Fruit fly (Drosophila melanogaster) whole organism, wandering third instar larva: ENCODE data around the gene Ugt36F1.

Experiments used
- Abd-B ChIP-seq: fragments of >200 bp; optimal IDR thresholded peaks from 2 replicates; lab custom pipeline; 2017; ENCODE audit warnings: missing biosample characterization, missing genetic modification characterization
- CG32264 ChIP-seq: fragments of 200-800 bp; sonication (Bioruptor generic); optimal IDR thresholded peaks from 2 replicates; lab custom pipeline; 2016; ENCODE audit warnings: missing biosample characterization, missing genetic modification characterization
- CG9705 ChIP-seq: fragments of 200-800 bp; sonication (Bioruptor generic); optimal IDR thresholded peaks from 2 replicates; lab custom pipeline; 2018; ENCODE audit warnings: missing biosample characterization, mild to moderate bottlenecking, missing genetic modification characterization
- CrebA ChIP-seq: fragments of 200-800 bp; sonication (Bioruptor generic); optimal IDR thresholded peaks from 2 replicates; lab custom pipeline; 2016; ENCODE audit warnings: missing biosample characterization, mild to moderate bottlenecking, missing genetic modification characterization, borderline replicate concordance
- Dfd ChIP-seq: fragments of >200 bp; optimal IDR thresholded peaks from 2 replicates; lab custom pipeline; 2017; ENCODE audit warnings: missing biosample characterization, missing genetic modification characterization
- Dif ChIP-seq: fragments of 200-275, 200-300 bp; sonication (Bioruptor generic); optimal IDR thresholded peaks from 2 replicates; lab custom pipeline; 2018; ENCODE audit warnings: missing biosample characterization, missing genetic modification characterization; ENCODE audit not compliant: partially characterized antibody
- GATAd ChIP-seq: sonication (Bioruptor generic); optimal IDR thresholded peaks from 2 replicates; lab custom pipeline; 2016; ENCODE audit warnings: missing biosample characterization, missing genetic modification characterization
- HLH106 ChIP-seq: fragments of 200-800 bp; optimal IDR thresholded peaks from 3 replicates; lab custom pipeline; 2019; ENCODE audit warnings: missing biosample characterization, mild to moderate bottlenecking, missing genetic modification characterization, moderate library complexity
- Hnf4 ChIP-seq: fragments of 200-800 bp; sonication (Bioruptor generic); optimal IDR thresholded peaks from 2 replicates; lab custom pipeline; 2016; ENCODE audit warnings: missing biosample characterization, mild to moderate bottlenecking, missing genetic modification characterization
- Hr83 ChIP-seq: fragments of 200-300 bp; sonication (Bioruptor generic); optimal IDR thresholded peaks from 2 replicates; lab custom pipeline; 2016; ENCODE audit warnings: missing biosample characterization, mild to moderate bottlenecking, missing genetic modification characterization, moderate library complexity; ENCODE audit not compliant: poor library complexity, severe bottlenecking
- Myc ChIP-seq: fragments of >200 bp; optimal IDR thresholded peaks from 2 replicates; lab custom pipeline; 2017
- OdsH ChIP-seq: fragments of 200-800 bp; sonication (Bioruptor generic); optimal IDR thresholded peaks from 2 replicates; lab custom pipeline; 2016; ENCODE audit warnings: missing biosample characterization, mild to moderate bottlenecking, missing genetic modification characterization
- Rel ChIP-seq, 2 experiments: fragments of 200-800 bp; sonication (Bioruptor generic) in 1 of 2; optimal IDR thresholded peaks; 2 replicates in 1 of 2; 3 replicates in 1 of 2; lab custom pipeline; 2016 to 2019; ENCODE audit warnings: mild to moderate bottlenecking in 2 of 2, missing biosample characterization in 2 of 2, missing genetic modification characterization in 2 of 2, moderate library complexity in 1 of 2
- Vsx2 ChIP-seq: fragments of 200-300, 225-300 bp; sonication (Bioruptor generic); optimal IDR thresholded peaks from 2 replicates; lab custom pipeline; 2018; ENCODE audit warnings: missing biosample characterization, missing genetic modification characterization; ENCODE audit not compliant: partially characterized antibody
- br ChIP-seq: fragments of 200-800 bp; sonication (Bioruptor generic); optimal IDR thresholded peaks from 2 replicates; lab custom pipeline; 2016; ENCODE audit warnings: missing biosample characterization, missing genetic modification characterization
- brk ChIP-seq: fragments of 200-800 bp; sonication (Bioruptor generic); optimal IDR thresholded peaks from 2 replicates; lab custom pipeline; 2016; ENCODE audit warnings: missing biosample characterization, mild to moderate bottlenecking, missing genetic modification characterization
- dl ChIP-seq, 2 experiments: fragments of 175-275, 200-275 bp in 1 of 2; fragments of 200-275 bp in 1 of 2; sonication (Bioruptor generic); optimal IDR thresholded peaks; lab custom pipeline; 2018; ENCODE audit warnings: mild to moderate bottlenecking in 2 of 2, missing biosample characterization in 2 of 2, missing genetic modification characterization in 2 of 2, moderate library complexity in 2 of 2; ENCODE audit not compliant: partially characterized antibody in 2 of 2, insufficient read depth in 1 of 2
- dmrt93B ChIP-seq: fragments of 200-800 bp; sonication (Bioruptor generic); optimal IDR thresholded peaks from 2 replicates; lab custom pipeline; 2018; ENCODE audit warnings: missing biosample characterization, mild to moderate bottlenecking, missing genetic modification characterization
- ey ChIP-seq: fragments of 200-800 bp; sonication (Bioruptor generic); optimal IDR thresholded peaks from 2 replicates; lab custom pipeline; 2016; ENCODE audit warnings: missing biosample characterization, missing genetic modification characterization
- fru ChIP-seq: fragments of 200-800 bp; sonication (Bioruptor generic); optimal IDR thresholded peaks from 3 replicates; lab custom pipeline; 2016; ENCODE audit warnings: missing biosample characterization, mild to moderate bottlenecking, missing genetic modification characterization
- h ChIP-seq: fragments of 200-800 bp; sonication (Bioruptor generic); optimal IDR thresholded peaks from 3 replicates; lab custom pipeline; 2016; ENCODE audit warnings: missing biosample characterization, mild to moderate bottlenecking, missing genetic modification characterization
- jim ChIP-seq: fragments of 175-275, 200-325 bp; sonication (Bioruptor generic); optimal IDR thresholded peaks from 2 replicates; lab custom pipeline; 2016; ENCODE audit warnings: missing biosample characterization, mild to moderate bottlenecking, missing genetic modification characterization
- lola ChIP-seq: fragments of >200 bp; optimal IDR thresholded peaks from 2 replicates; lab custom pipeline; 2017; ENCODE audit warnings: missing biosample characterization, missing genetic modification characterization
- pan ChIP-seq: fragments of >200 bp; optimal IDR thresholded peaks from 2 replicates; lab custom pipeline; 2017
- rgr ChIP-seq: fragments of 200-800 bp; sonication (Bioruptor generic); optimal IDR thresholded peaks from 3 replicates; lab custom pipeline; 2016; ENCODE audit warnings: missing biosample characterization, mild to moderate bottlenecking, missing genetic modification characterization
- sv ChIP-seq: fragments of 200-800 bp; sonication (Bioruptor generic); optimal IDR thresholded peaks from 3 replicates; lab custom pipeline; 2016; ENCODE audit warnings: missing biosample characterization, missing genetic modification characterization
- tai ChIP-seq: sonication (Bioruptor generic); optimal IDR thresholded peaks from 2 replicates; lab custom pipeline; 2016; ENCODE audit warnings: missing biosample characterization, missing genetic modification characterization
- usp ChIP-seq: fragments of >200 bp; optimal IDR thresholded peaks from 2 replicates; lab custom pipeline; 2017; ENCODE audit warnings: missing biosample characterization, missing genetic modification characterization

The Ugt36F1 gene

dm6 chr2L:18789773-18790385 is 29.3 kb upstream of the Ugt36F1 start:
- TF ChIP-seq dmrt93B (GFP tag; lab: Kevin White, UChicago): no peak
- no peak for TF ChIP-seq Rel (GFP tag; optimal IDR thresholded peaks at IDR 0.05; lab: Kevin White, UChicago)
- peak; percentile 13 for TF ChIP-seq Rel (tag; optimal IDR thresholded peaks at IDR 0.05; lab: Kevin White, UChicago)

DNA sequence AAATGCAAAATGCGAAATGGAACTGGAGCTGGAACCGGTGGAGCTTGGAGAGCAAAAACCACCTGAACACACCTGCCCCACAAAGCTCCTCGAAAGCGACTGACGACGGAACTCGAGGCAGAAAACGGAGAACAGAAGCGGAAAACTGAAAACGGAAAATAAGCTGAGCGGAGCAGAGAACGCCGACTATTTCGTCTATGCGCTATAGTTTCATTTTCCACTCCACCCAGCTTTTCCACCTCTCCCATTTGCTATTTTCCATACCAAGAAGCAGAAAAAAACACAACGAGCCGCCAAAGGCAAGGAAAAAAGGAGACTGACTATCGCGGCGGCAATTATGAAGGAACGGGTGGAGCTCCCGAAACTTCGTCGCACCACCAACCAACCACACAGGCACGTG is 26.3 kb upstream of the Ugt36F1 start, which contains the start of gene ham:
Gene ham (minus strand): TSS at position 101 of the 400 bp plus-strand sequence.
- TF ChIP-seq OdsH (GFP tag; lab: Kevin White, UChicago): no peak
- TF ChIP-seq jim (GFP tag; lab: Kevin White, UChicago): no peak
- no peak for TF ChIP-seq Dif (GFP tag; lab: Kevin White, UChicago)
- TF ChIP-seq brk (GFP tag; lab: Kevin White, UChicago): no peak
- no peak for TF ChIP-seq tai
- TF ChIP-seq Abd-B (GFP tag; lab: Kevin White, UChicago): no peak
- TF ChIP-seq HLH106: no peak
- TF ChIP-seq GATAd (GFP tag; lab: Kevin White, UChicago): no peak
- TF ChIP-seq dmrt93B (GFP tag; lab: Kevin White, UChicago): no peak
- TF ChIP-seq dl (GFP tag; optimal IDR thresholded peaks at IDR 0.05; lab: Kevin White, UChicago; ENCODE audit: insufficient read depth in 1 of 2, partially characterized antibody in 2 of 2): no peak
- no peak for TF ChIP-seq Hnf4 (GFP tag; lab: Kevin White, UChicago)
- no peak for TF ChIP-seq Vsx2 (GFP tag; lab: Kevin White, UChicago)

DNA sequence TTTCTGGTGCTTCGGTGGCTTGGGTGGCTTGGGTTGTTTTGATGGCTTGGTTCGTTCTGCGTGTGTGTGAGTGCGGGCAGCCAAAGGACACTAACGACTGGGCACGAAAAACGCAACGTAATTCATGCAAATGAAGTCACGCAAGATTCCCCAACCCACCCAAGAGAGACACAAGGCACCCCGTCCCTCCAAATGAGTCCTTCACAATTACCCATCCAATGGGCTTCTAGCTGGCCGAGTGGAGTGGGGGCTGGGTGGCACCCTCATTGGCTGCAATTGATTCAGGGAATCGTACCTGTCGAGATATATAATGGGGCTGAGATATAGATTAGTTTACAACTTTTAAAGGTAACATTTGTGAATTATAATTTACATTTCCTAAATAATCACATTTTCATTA is 25.9 kb upstream of the Ugt36F1 start:
- TF ChIP-seq ey (GFP tag; lab: Kevin White, UChicago) (no peak), br (no peak), GATAd (GFP tag; lab: Kevin White, UChicago) (no peak), h (no peak), Dfd (GFP tag; lab: Kevin White, UChicago) (no peak), Rel (GFP tag; optimal IDR thresholded peaks at IDR 0.05; lab: Kevin White, UChicago) (no peak), Rel (tag; optimal IDR thresholded peaks at IDR 0.05; lab: Kevin White, UChicago) (no peak), CG32264 (GFP tag; lab: Kevin White, UChicago) (no peak), HLH106 (no peak), jim (GFP tag; lab: Kevin White, UChicago) (no peak), lola (GFP tag; lab: Kevin White, UChicago) (no peak), Myc (lab: Kevin White, UChicago) (no peak), CG9705 (GFP tag; lab: Kevin White, UChicago) (no peak)

- TF ChIP-seq OdsH (GFP tag; lab: Kevin White, UChicago): no peak
- no peak for TF ChIP-seq usp (GFP tag; lab: Kevin White, UChicago)
- TF ChIP-seq Hr83 (GFP tag; lab: Kevin White, UChicago): peak; percentile 32
- TF ChIP-seq h: peak; percentile 26
- TF ChIP-seq Rel (GFP tag; optimal IDR thresholded peaks at IDR 0.05; lab: Kevin White, UChicago): no peak
- no peak for TF ChIP-seq Rel (tag; optimal IDR thresholded peaks at IDR 0.05; lab: Kevin White, UChicago)
- TF ChIP-seq sv (GFP tag; lab: Kevin White, UChicago): no peak
- peak; percentile 60 to 71 for TF ChIP-seq dl (GFP tag; optimal IDR thresholded peaks at IDR 0.05; lab: Kevin White, UChicago; ENCODE audit: insufficient read depth in 1 of 2, partially characterized antibody in 2 of 2)
- no peak for TF ChIP-seq CG9705 (GFP tag; lab: Kevin White, UChicago)
- no peak for TF ChIP-seq Myc (lab: Kevin White, UChicago)
- peak; percentile 76 for TF ChIP-seq Vsx2 (GFP tag; lab: Kevin White, UChicago)
- TF ChIP-seq rgr (GFP tag; lab: Kevin White, UChicago): no peak
- peak; percentile 56 for TF ChIP-seq Dif (GFP tag; lab: Kevin White, UChicago)
- TF ChIP-seq pan (lab: Kevin White, UChicago): no peak
- TF ChIP-seq GATAd (GFP tag; lab: Kevin White, UChicago): no peak
- TF ChIP-seq CrebA (GFP tag; lab: Kevin White, UChicago): no peak
- TF ChIP-seq HLH106: no peak
- no peak for TF ChIP-seq jim (GFP tag; lab: Kevin White, UChicago)
These were observed 23.2 kb upstream of the Ugt36F1 start for dm6 chr2L:18795917-18796402.

- TF ChIP-seq CG32264 (GFP tag; lab: Kevin White, UChicago) (no peak), h (no peak), Dfd (GFP tag; lab: Kevin White, UChicago) (peak; percentile 52), lola (GFP tag; lab: Kevin White, UChicago) (no peak), fru (no peak), Dif (GFP tag; lab: Kevin White, UChicago) (peak; percentile 7)
These were observed 22.7 kb upstream of the Ugt36F1 start for dm6 chr2L:18796446-18796845.
